Fruit fly (Drosophila melanogaster): ENCODE data around the gene CG13058.

DNA sequence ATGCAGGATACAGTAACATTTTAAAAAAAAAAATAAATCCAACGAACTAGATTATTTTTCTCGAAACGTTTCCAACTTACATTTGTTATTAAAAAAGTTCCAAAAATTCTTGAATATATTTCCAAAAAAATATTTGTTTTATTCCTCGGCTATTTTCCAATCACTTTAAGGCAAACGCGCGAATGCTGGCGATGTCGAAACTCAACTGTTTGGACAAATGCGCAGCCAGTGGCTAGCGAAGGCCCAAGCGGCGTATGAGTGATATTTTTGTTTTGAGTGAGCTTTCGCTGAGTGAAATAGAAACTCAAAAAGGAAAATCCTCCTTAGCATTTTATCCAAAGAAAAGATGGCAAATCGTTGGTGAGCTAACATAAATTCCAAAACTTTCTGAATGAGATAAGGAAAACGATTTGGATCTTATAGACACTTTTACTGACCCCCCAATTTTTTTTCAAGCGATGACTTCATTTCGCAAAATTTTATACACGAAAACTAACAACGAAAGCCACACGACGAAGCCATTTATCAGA, 30.6 kb downstream of the CG13058 start, which contains the start of gene ringer:
- no peak for TF ChIP-seq bab1 (GFP tag; optimal IDR thresholded peaks at IDR 0.05)
- TF ChIP-seq tj (GFP tag; optimal IDR thresholded peaks at IDR 0.05): no peak
- no peak for TF ChIP-seq CG7045 (GFP tag; optimal IDR thresholded peaks at IDR 0.05)
- TF ChIP-seq kay (GFP tag; ENCODE audit: borderline replicate concordance): no peak
- no peak for TF ChIP-seq CG11617 (GFP tag; optimal IDR thresholded peaks at IDR 0.05)
- no peak for TF ChIP-seq Hr96 (GFP tag; optimal IDR thresholded peaks at IDR 0.05)
- no peak for TF ChIP-seq CG5204 (GFP tag; optimal IDR thresholded peaks at IDR 0.05)
- no peak for TF ChIP-seq toe (GFP tag; optimal IDR thresholded peaks at IDR 0.05)
